Fruit fly (Drosophila melanogaster) whole organism, pupa: ENCODE data around the gene CG31533.

Experiments
- CG34367 ChIP-seq: fragments of 200-800 bp; sonication (Bioruptor generic); optimal IDR thresholded peaks from 2 replicates; lab custom pipeline; 2018; ENCODE audit warnings: missing biosample characterization, mild to moderate bottlenecking, missing genetic modification characterization
- CG4496 ChIP-seq: fragments of 200-800 bp; sonication (Bioruptor generic); IDR thresholded peaks from 3 replicates; pipeline ENCODE4 v1.3.6; 2022; ENCODE audit warnings: missing biosample characterization, missing genetic modification characterization

dm6 chr3R:14151840-14152239 lies 5.4 kb downstream of the CG31533 start, which contains the start of gene CG14355:
- TF ChIP-seq CG34367: no peak
- no peak for TF ChIP-seq CG4496 (GFP tag; lab: Robert Waterston, UW)
